Fruit fly (Drosophila melanogaster): ENCODE data around the gene SclB.

DNA sequence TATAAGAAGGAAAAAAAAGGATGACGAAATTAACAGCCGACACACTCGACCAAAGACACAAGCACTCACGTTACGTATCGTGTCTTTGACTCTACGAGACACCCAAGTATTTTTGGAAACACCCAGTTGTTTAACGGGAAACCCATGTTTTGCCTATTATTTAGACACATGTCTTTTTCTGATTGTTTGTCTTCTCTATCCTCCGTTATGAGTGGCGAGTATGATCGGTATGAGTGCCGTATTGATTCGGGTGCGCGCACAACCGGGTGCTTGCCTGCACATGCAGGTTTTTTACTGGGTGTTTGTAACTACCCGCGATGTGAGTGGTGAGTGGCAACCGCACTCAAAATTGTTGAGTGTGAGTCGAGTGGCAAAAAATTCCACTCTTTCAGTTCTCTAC is 21.3 kb downstream of the SclB start:
- TF ChIP-seq spab (GFP tag; optimal IDR thresholded peaks at IDR 0.05) (no peak), Met (GFP tag; optimal IDR thresholded peaks at IDR 0.05) (no peak), fd59A (GFP tag; optimal IDR thresholded peaks at IDR 0.05) (no peak), CG11762 (GFP tag; optimal IDR thresholded peaks at IDR 0.05; ENCODE audit: insufficient read depth) (no peak), Hr39 (GFP tag; optimal IDR thresholded peaks at IDR 0.05) (no peak), CG7368 (GFP tag; optimal IDR thresholded peaks at IDR 0.05) (no peak), fkh (GFP tag; optimal IDR thresholded peaks at IDR 0.05) (no peak), CG11294 (GFP tag; IDR thresholded peaks at IDR 0.05) (no peak), Hr4 (GFP tag; optimal IDR thresholded peaks at IDR 0.05) (no peak), dac (GFP tag; optimal IDR thresholded peaks at IDR 0.05) (no peak)
